Worm (Caenorhabditis elegans): ENCODE results near the gene ska-3.

ska-3 gene

ce11 chrIII:5717173-5717748 is 38.5 kb upstream of the ska-3 start:
- TF ChIP-seq T22C8.4 (GFP tag; IDR thresholded peaks at IDR 0.05) (no peak), ztf-29 (GFP tag; IDR thresholded peaks at IDR 0.05) (no peak), tab-1 (GFP tag; IDR thresholded peaks at IDR 0.05) (no peak)

DNA sequence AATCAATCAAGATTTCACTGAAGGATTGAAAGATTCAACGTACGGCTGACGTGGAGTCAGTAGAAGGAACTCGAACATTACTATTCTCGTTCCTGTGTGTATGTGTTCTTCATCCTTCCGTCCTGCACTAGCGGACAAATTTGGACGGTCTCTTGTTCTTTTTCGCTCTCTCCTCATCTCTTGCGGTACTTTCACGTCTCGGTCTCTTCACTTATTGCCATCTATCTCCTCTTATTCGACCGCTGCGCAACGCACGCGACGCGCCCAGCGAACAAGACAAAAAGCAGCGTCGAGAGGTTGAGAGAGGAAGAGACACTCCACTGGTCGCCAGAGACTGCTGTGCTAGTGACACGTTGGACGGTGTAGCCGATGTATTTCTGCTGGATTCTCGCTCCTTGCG is 36.7 kb upstream of the ska-3 start:
- peak; percentile 32; the same call in 1 of the 2 replicates for TF ChIP-seq ztf-29 (GFP tag; IDR thresholded peaks at IDR 0.05)
- no peak for TF ChIP-seq tab-1 (GFP tag; IDR thresholded peaks at IDR 0.05)
- peak; percentile 55; the same call in 1 of the 2 replicates for TF ChIP-seq ztf-23 (GFP tag; IDR thresholded peaks at IDR 0.05)
- no peak for TF ChIP-seq ref-1 (GFP tag; conservative IDR thresholded peaks at IDR 0.05)
- no peak for TF ChIP-seq T22C8.4 (GFP tag; IDR thresholded peaks at IDR 0.05)
- no peak for TF ChIP-seq klf-2 (GFP tag; conservative IDR thresholded peaks at IDR 0.05)
- no peak for TF ChIP-seq med-1 (GFP tag; optimal IDR thresholded peaks at IDR 0.05; ENCODE audit: insufficient read depth)
- TF ChIP-seq flt-1 (GFP tag; IDR thresholded peaks at IDR 0.05), result 0 out of 2 replicates have a peak, but pooled peaks have one; percentile 34
- peak; percentile 77 for TF ChIP-seq cog-1 (tag; optimal IDR thresholded peaks at IDR 0.05)

DNA sequence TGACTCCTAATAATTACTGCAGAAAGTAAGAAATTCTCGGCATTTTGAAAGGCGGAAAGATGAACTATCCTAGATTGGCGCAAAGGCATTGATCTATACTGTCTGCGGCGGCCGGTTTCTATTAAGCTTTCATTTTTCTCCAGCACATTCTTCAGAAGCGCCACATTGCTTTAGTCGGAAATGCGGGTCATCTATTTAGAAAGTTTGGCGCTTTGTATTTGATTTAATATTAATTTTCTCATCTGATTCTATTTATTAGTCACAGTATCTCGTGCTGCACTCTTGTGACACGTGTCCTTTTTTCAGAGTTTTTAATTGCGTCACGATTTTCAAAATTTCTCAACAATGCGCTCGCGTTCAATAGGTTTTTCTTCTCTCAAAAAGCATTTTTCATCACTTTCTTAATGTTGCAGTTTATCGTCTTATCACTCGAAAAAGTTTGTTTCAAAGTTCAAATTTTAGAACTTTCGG is 36.2 kb upstream of the ska-3 start:
- no peak for TF ChIP-seq T22C8.4 (GFP tag; IDR thresholded peaks at IDR 0.05)
- TF ChIP-seq flt-1 (GFP tag; IDR thresholded peaks at IDR 0.05), result peak; percentile 15; the same call in 1 of the 2 replicates

ce11 chrIII:5714230-5714983 is 35.6 kb upstream of the ska-3 start, which contains the start of gene arf-1:
Gene arf-1, plus strand, starts transcription at chrIII:5714886.
- TF ChIP-seq klf-2 (GFP tag; conservative IDR thresholded peaks at IDR 0.05) (no peak), cog-1 (tag; optimal IDR thresholded peaks at IDR 0.05) (no peak), ref-1 (GFP tag; conservative IDR thresholded peaks at IDR 0.05) (no peak), ztf-29 (GFP tag; IDR thresholded peaks at IDR 0.05) (no peak), tab-1 (GFP tag; IDR thresholded peaks at IDR 0.05) (no peak), T22C8.4 (GFP tag; IDR thresholded peaks at IDR 0.05) (no peak), ztf-23 (GFP tag; IDR thresholded peaks at IDR 0.05) (no peak), flt-1 (GFP tag; IDR thresholded peaks at IDR 0.05) (no peak), med-1 (GFP tag; optimal IDR thresholded peaks at IDR 0.05; ENCODE audit: insufficient read depth) (no peak)

DNA sequence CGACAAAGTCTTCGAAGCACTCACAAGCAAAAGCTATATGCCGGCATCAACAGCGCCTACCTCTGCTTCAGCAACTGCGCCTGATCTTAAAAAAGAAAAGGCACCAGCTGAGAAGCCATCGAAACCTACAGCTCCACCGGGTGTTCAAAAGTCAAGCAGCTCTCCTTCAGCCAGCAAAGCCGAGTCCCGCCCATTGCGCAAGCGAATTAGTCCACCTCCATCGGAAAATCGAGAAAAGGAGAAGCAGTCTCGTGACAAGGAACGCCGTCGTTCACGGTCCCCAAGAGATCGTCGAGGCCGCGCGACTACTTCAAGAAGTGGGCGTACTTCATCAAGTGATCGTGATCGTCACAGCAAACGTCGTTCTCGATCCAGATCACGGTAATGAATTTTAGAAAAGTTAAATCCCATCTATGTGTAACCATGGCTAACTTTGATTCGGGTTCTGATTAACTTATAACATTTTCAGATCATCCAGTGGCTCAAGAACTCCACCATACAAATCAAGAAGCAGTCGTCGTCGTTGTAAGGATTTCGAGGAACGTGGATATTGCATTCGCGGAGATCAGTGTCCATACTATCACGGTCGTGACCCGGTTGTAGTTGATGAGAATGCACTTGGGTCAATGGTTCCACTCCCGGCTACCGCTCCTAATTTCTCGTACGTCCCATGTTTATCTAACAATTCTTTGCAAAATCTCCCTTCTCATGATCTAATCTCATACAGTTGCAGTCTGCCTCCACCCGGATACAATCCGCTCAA is 33.3 kb upstream of the ska-3 start:
- TF ChIP-seq ztf-29 (GFP tag; IDR thresholded peaks at IDR 0.05), result no peak
- no peak for TF ChIP-seq ztf-23 (GFP tag; IDR thresholded peaks at IDR 0.05)
- TF ChIP-seq cog-1 (tag; optimal IDR thresholded peaks at IDR 0.05), result no peak
- TF ChIP-seq flt-1 (GFP tag; IDR thresholded peaks at IDR 0.05), result no peak
- no peak for TF ChIP-seq tab-1 (GFP tag; IDR thresholded peaks at IDR 0.05)
- TF ChIP-seq T22C8.4 (GFP tag; IDR thresholded peaks at IDR 0.05), result no peak
- TF ChIP-seq klf-2 (GFP tag; conservative IDR thresholded peaks at IDR 0.05), result no peak
- no peak for TF ChIP-seq med-1 (GFP tag; optimal IDR thresholded peaks at IDR 0.05; ENCODE audit: insufficient read depth)
- no peak for TF ChIP-seq ref-1 (GFP tag; conservative IDR thresholded peaks at IDR 0.05)

DNA sequence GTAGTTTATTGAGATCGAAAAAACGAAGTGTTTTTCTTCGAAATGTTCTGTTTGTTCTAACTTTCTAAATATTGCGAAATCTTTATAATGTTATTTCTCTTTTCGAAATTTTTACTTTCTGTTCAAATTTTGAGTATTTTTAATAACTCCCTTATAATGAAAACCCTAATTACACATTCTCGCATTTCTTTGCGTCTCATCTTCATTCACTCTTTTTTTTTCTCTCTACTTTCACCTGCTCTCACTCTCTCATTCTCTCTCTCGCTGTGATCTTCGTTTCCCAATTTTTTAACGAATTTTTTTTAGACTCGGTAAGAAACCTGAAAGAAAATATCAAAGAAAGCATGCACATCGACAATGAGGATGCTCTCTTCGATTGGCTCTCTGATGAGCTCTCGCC is 32.4 kb upstream of the ska-3 start, which contains the start of gene rbm-26:
Gene rbm-26 (plus strand): TSS at position 301 of the 400 bp plus-strand sequence.
- TF ChIP-seq med-1 (GFP tag; optimal IDR thresholded peaks at IDR 0.05; ENCODE audit: insufficient read depth) (no peak), T22C8.4 (GFP tag; IDR thresholded peaks at IDR 0.05) (no peak), ref-1 (GFP tag; conservative IDR thresholded peaks at IDR 0.05) (no peak), flt-1 (GFP tag; IDR thresholded peaks at IDR 0.05) (no peak), tab-1 (GFP tag; IDR thresholded peaks at IDR 0.05) (no peak), klf-2 (GFP tag; conservative IDR thresholded peaks at IDR 0.05) (no peak)

ce11 chrIII:5710676-5711075 is 31.9 kb upstream of the ska-3 start:
- TF ChIP-seq cog-1 (tag; optimal IDR thresholded peaks at IDR 0.05), result no peak
- no peak for TF ChIP-seq flt-1 (GFP tag; IDR thresholded peaks at IDR 0.05)
- TF ChIP-seq ztf-23 (GFP tag; IDR thresholded peaks at IDR 0.05), result no peak

DNA sequence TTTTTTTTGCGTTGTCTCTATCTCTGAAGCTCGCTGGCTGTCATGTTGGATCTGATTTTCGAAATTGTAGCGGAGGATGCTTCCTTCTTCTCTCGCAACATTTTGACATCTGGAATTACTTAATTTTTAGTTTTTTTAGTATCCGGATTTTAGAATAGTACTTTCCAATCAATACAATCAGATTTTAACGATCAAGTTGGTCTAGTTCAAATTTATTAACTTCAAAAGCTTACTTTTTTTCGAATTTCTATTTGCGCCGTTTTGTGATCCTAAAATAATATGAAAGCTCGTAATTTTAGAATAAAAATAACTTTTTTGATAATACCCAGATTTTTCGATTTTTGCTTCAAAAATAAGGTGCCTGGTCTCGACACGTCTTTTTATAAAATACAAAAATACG is 31.2 kb upstream of the ska-3 start, which contains the start of gene B0336.12:
Gene B0336.12 (minus strand): TSS at position 101 of the 400 bp plus-strand sequence.
- TF ChIP-seq cog-1 (tag; optimal IDR thresholded peaks at IDR 0.05) (no peak), med-1 (GFP tag; optimal IDR thresholded peaks at IDR 0.05; ENCODE audit: insufficient read depth) (no peak), ztf-29 (GFP tag; IDR thresholded peaks at IDR 0.05) (no peak), T22C8.4 (GFP tag; IDR thresholded peaks at IDR 0.05) (no peak), klf-2 (GFP tag; conservative IDR thresholded peaks at IDR 0.05) (no peak), tab-1 (GFP tag; IDR thresholded peaks at IDR 0.05) (no peak), flt-1 (GFP tag; IDR thresholded peaks at IDR 0.05) (no peak), ref-1 (GFP tag; conservative IDR thresholded peaks at IDR 0.05) (no peak), ztf-23 (GFP tag; IDR thresholded peaks at IDR 0.05) (no peak)

- TF ChIP-seq ztf-29 (GFP tag; IDR thresholded peaks at IDR 0.05) (no peak), tab-1 (GFP tag; IDR thresholded peaks at IDR 0.05) (no peak), ztf-23 (GFP tag; IDR thresholded peaks at IDR 0.05) (no peak), cog-1 (tag; optimal IDR thresholded peaks at IDR 0.05) (no peak), T22C8.4 (GFP tag; IDR thresholded peaks at IDR 0.05) (no peak), klf-2 (GFP tag; conservative IDR thresholded peaks at IDR 0.05) (no peak), flt-1 (GFP tag; IDR thresholded peaks at IDR 0.05) (no peak), med-1 (GFP tag; optimal IDR thresholded peaks at IDR 0.05; ENCODE audit: insufficient read depth) (no peak), ref-1 (GFP tag; conservative IDR thresholded peaks at IDR 0.05) (no peak)
Measured at ce11 chrIII:5709224-5709623, 30.4 kb upstream of the ska-3 start, which contains the start of gene hpo-28. Gene hpo-28, minus strand, starts transcription at chrIII:5709324.

All from whole organism, midembryonic.